Worm (Caenorhabditis elegans) whole organism, midembryonic: ENCODE measurements around the gene F35E8.2.

ENCODE experiments used
- T22C8.4 ChIP-seq: fragments of 200-800 bp; sonication (Bioruptor generic); IDR thresholded peaks from 2 replicates; pipeline ENCODE4 v1.3.6; 2022; ENCODE audit warnings: missing genetic modification characterization, missing compliant biosample characterization
- cog-1 ChIP-seq: sonication (generic microtip); optimal IDR thresholded peaks from 2 replicates; lab custom pipeline; 2016; ENCODE audit warnings: missing genetic modification characterization, missing compliant biosample characterization
- flt-1 ChIP-seq: fragments of 200-800 bp; sonication (Bioruptor generic); IDR thresholded peaks from 2 replicates; pipeline ENCODE4 v1.3.6; 2022; ENCODE audit warnings: missing genetic modification characterization, missing compliant biosample characterization
- klf-2 ChIP-seq: fragments of 200-800 bp; sonication (Bioruptor generic); conservative IDR thresholded peaks from 2 replicates; pipeline ENCODE4 v1.3.6; 2022; ENCODE audit warnings: missing genetic modification reagents, missing genetic modification characterization, missing compliant biosample characterization
- med-1 ChIP-seq: sonication (generic microtip); optimal IDR thresholded peaks from 2 replicates; lab custom pipeline; 2017; ENCODE audit warnings: missing genetic modification characterization, mild to moderate bottlenecking, missing compliant biosample characterization, antibody characterized with exemption, missing genetic modification reagents; ENCODE audit not compliant: insufficient read depth
- ref-1 ChIP-seq: fragments of 200-800 bp; sonication (Bioruptor generic); conservative IDR thresholded peaks from 2 replicates; pipeline ENCODE4 v1.3.6; 2022; ENCODE audit warnings: missing genetic modification reagents, missing genetic modification characterization, missing compliant biosample characterization
- tab-1 ChIP-seq: fragments of 200-800 bp; sonication (Bioruptor generic); IDR thresholded peaks from 2 replicates; pipeline ENCODE4 v1.3.6; 2022; ENCODE audit warnings: missing genetic modification characterization, missing compliant biosample characterization
- ztf-23 ChIP-seq: fragments of 200-800 bp; sonication (Bioruptor generic); IDR thresholded peaks from 2 replicates; pipeline ENCODE4 v1.3.6; 2022; ENCODE audit warnings: missing genetic modification reagents, missing genetic modification characterization, missing compliant biosample characterization

DNA sequence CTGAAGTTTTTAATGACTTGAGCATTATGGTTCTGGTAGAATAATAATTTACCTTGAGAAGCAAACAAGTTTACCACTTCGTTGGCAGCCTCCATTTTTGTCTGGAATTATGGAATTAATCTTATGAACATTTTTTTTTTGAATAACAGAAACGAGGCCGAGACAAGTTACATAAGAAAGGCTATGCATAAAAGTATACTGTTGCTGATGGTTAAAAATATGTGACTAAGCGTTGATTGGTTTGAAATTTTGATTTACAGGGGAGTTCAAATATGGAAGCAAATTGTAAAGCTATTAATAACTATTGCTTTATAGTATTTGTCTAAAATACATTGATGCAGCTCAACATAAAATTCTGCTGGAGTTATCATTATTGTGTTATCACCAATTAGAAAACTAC is 16.7 kb upstream of the F35E8.2 start, which contains the start of gene cgt-1:
- TF ChIP-seq flt-1 (GFP tag; lab: Robert Waterston, UW) (no peak), ref-1 (GFP tag; lab: Robert Waterston, UW) (no peak), med-1 (no peak), cog-1 (no peak), klf-2 (no peak), tab-1 (no peak), ztf-23 (GFP tag; lab: Robert Waterston, UW) (no peak), T22C8.4 (no peak)
